Worm (Caenorhabditis elegans): ENCODE data around the gene K10H10.6.

K10H10.6 gene

ce11 chrII:14537728-14538127 is 34.6 kb downstream of the K10H10.6 start, which contains the start of the genes clec-147 and C04H5.7:
TSS of gene clec-147 (minus strand) at chrII:14537828.
TSS of gene C04H5.7 (plus strand) at chrII:14537946.
- TF ChIP-seq flt-1 (GFP tag; IDR thresholded peaks at IDR 0.05) (no peak), med-1 (GFP tag; optimal IDR thresholded peaks at IDR 0.05; ENCODE audit: insufficient read depth) (no peak), klf-2 (GFP tag; conservative IDR thresholded peaks at IDR 0.05) (no peak), tab-1 (GFP tag; IDR thresholded peaks at IDR 0.05) (no peak), ref-1 (GFP tag; conservative IDR thresholded peaks at IDR 0.05) (no peak), T22C8.4 (GFP tag; IDR thresholded peaks at IDR 0.05) (no peak), ztf-23 (GFP tag; IDR thresholded peaks at IDR 0.05) (no peak), cog-1 (tag; optimal IDR thresholded peaks at IDR 0.05) (no peak), ztf-29 (GFP tag; IDR thresholded peaks at IDR 0.05) (no peak)

- TF ChIP-seq tab-1 (GFP tag; IDR thresholded peaks at IDR 0.05) = no peak
Measured at ce11 chrII:14540551-14540950, 37.5 kb downstream of the K10H10.6 start.

ce11 chrII:14548691-14549090 is 45.6 kb downstream of the K10H10.6 start, which contains the start of gene gcy-29:
TSS of gene gcy-29 (minus strand) at chrII:14548791.
- TF ChIP-seq klf-2 (GFP tag; conservative IDR thresholded peaks at IDR 0.05) (no peak), ztf-23 (GFP tag; IDR thresholded peaks at IDR 0.05) (no peak), T22C8.4 (GFP tag; IDR thresholded peaks at IDR 0.05) (no peak), ref-1 (GFP tag; conservative IDR thresholded peaks at IDR 0.05) (no peak), flt-1 (GFP tag; IDR thresholded peaks at IDR 0.05) (no peak), cog-1 (tag; optimal IDR thresholded peaks at IDR 0.05) (no peak), ztf-29 (GFP tag; IDR thresholded peaks at IDR 0.05) (no peak), med-1 (GFP tag; optimal IDR thresholded peaks at IDR 0.05; ENCODE audit: insufficient read depth) (no peak), tab-1 (GFP tag; IDR thresholded peaks at IDR 0.05) (no peak)

ce11 chrII:14550613-14551012 is 47.5 kb downstream of the K10H10.6 start, which contains the start of gene nlp-41:
TSS of gene nlp-41 (plus strand) at chrII:14550913.
- TF ChIP-seq ztf-29 (GFP tag; IDR thresholded peaks at IDR 0.05) = no peak
- no peak for TF ChIP-seq med-1 (GFP tag; optimal IDR thresholded peaks at IDR 0.05; ENCODE audit: insufficient read depth)
- no peak for TF ChIP-seq ref-1 (GFP tag; conservative IDR thresholded peaks at IDR 0.05)
- no peak for TF ChIP-seq ztf-23 (GFP tag; IDR thresholded peaks at IDR 0.05)

Measured in whole organism, midembryonic.